Fruit fly (Drosophila melanogaster): ENCODE data around the gene mRpS26.

- TF ChIP-seq pan (optimal IDR thresholded peaks at IDR 0.05) (no peak), CG8478 (optimal IDR thresholded peaks at IDR 0.05) (no peak), usp (GFP tag; optimal IDR thresholded peaks at IDR 0.05) (no peak)
Measured at dm6 chr3L:18093875-18094274, 12.5 kb upstream of the mRpS26 start.

Measured in whole organism.